Fruit fly (Drosophila melanogaster) whole organism, embryonic: Measurements from ENCODE around the gene CG42307.

Experiments used
- Abd-B ChIP-seq: fragments of 200-800 bp; sonication (Bioruptor generic); optimal IDR thresholded peaks from 2 replicates; lab custom pipeline; 2018; ENCODE audit warnings: missing biosample characterization, mild to moderate bottlenecking, missing genetic modification characterization, moderate library complexity
- Adf1 ChIP-seq: fragments of 200-800 bp; sonication (Bioruptor generic); IDR thresholded peaks from 2 replicates; pipeline ENCODE4 v1.3.6; 2022; ENCODE audit warnings: missing biosample characterization, missing genetic modification characterization
- Atf-2 ChIP-seq: fragments of 200-800 bp; sonication (Bioruptor generic); optimal IDR thresholded peaks from 2 replicates; lab custom pipeline; 2016; ENCODE audit warnings: missing biosample characterization, missing genetic modification characterization
- BEAF-32 ChIP-seq: fragments of 200-800 bp; sonication (Bioruptor generic); optimal IDR thresholded peaks from 3 replicates; lab custom pipeline; 2017; ENCODE audit warnings: missing biosample characterization, missing genetic modification characterization, mild to moderate bottlenecking, moderate library complexity, missing genetic modification reagents
- CG10565 ChIP-seq: fragments of 200-800 bp; sonication (Bioruptor generic); optimal IDR thresholded peaks from 3 replicates; lab custom pipeline; 2016; ENCODE audit warnings: missing biosample characterization, mild to moderate bottlenecking, missing genetic modification characterization
- CG10654 ChIP-seq: fragments of 200-800 bp; sonication (Bioruptor generic); optimal IDR thresholded peaks from 2 replicates; lab custom pipeline; 2016; ENCODE audit warnings: missing biosample characterization, missing genetic modification characterization
- CG10979 ChIP-seq: fragments of 200-800 bp; sonication (Bioruptor generic); optimal IDR thresholded peaks from 2 replicates; lab custom pipeline; 2018; ENCODE audit warnings: missing biosample characterization, mild to moderate bottlenecking, missing genetic modification characterization, moderate library complexity
- CG11085 ChIP-seq: fragments of 200-800 bp; sonication (Bioruptor generic); IDR thresholded peaks from 2 replicates; pipeline ENCODE4 v1.3.6; 2022; ENCODE audit warnings: missing biosample characterization, missing genetic modification characterization
- CG11247 ChIP-seq: fragments of 200-800 bp; sonication (Bioruptor generic); IDR thresholded peaks from 2 replicates; pipeline ENCODE4 v1.3.6; 2022; ENCODE audit warnings: missing biosample characterization, missing genetic modification characterization
- CG11696 ChIP-seq: fragments of 200-800 bp; sonication (Bioruptor generic); IDR thresholded peaks from 2 replicates; pipeline ENCODE4 v1.3.6; 2022; ENCODE audit warnings: missing biosample characterization, missing genetic modification characterization
- CG12104 ChIP-seq: fragments of 200-800 bp; sonication (Bioruptor generic); optimal IDR thresholded peaks from 3 replicates; lab custom pipeline; 2016; ENCODE audit warnings: missing biosample characterization, missing genetic modification characterization
- CG13894 ChIP-seq: fragments of 200-800 bp; sonication (Bioruptor generic); optimal IDR thresholded peaks from 3 replicates; lab custom pipeline; 2018; ENCODE audit warnings: missing biosample characterization, mild to moderate bottlenecking, missing genetic modification characterization, moderate library complexity
- CG15696 ChIP-seq: fragments of 200-800 bp; sonication (Bioruptor generic); optimal IDR thresholded peaks from 2 replicates; lab custom pipeline; 2019; ENCODE audit warnings: missing biosample characterization, mild to moderate bottlenecking, missing genetic modification characterization, moderate library complexity
- CG18599 ChIP-seq: fragments of 200-800 bp; sonication (Bioruptor generic); optimal IDR thresholded peaks from 3 replicates; lab custom pipeline; 2017; ENCODE audit warnings: missing biosample characterization, missing genetic modification characterization, mild to moderate bottlenecking, moderate library complexity, missing genetic modification reagents
- CG2129 ChIP-seq: fragments of 200-800 bp; sonication (Bioruptor generic); IDR thresholded peaks from 2 replicates; pipeline ENCODE4 v1.3.6; 2022; ENCODE audit warnings: missing biosample characterization, missing genetic modification characterization; ENCODE audit not compliant: partially characterized antibody
- CG31441 ChIP-seq: fragments of 200-800 bp; sonication (Bioruptor generic); IDR thresholded peaks from 2 replicates; pipeline ENCODE4 v1.3.6; 2022; ENCODE audit warnings: missing biosample characterization, missing genetic modification characterization
- CG32767 ChIP-seq: fragments of 200-800 bp; sonication (Bioruptor generic); IDR thresholded peaks from 2 replicates; pipeline ENCODE4 v1.3.6; 2022; ENCODE audit warnings: missing biosample characterization, missing genetic modification characterization
- CG3847 ChIP-seq: fragments of 200-800 bp; sonication (Bioruptor generic); IDR thresholded peaks from 2 replicates; pipeline ENCODE4 v1.3.6; 2022; ENCODE audit warnings: missing biosample characterization, missing genetic modification characterization
- CG9437 ChIP-seq: fragments of 200-800 bp; sonication (Bioruptor generic); optimal IDR thresholded peaks from 2 replicates; lab custom pipeline; 2018; ENCODE audit warnings: missing biosample characterization, mild to moderate bottlenecking, missing genetic modification characterization
- CG9727 ChIP-seq: fragments of 200-800 bp; sonication (Bioruptor generic); optimal IDR thresholded peaks from 3 replicates; lab custom pipeline; 2017; ENCODE audit warnings: missing biosample characterization, mild to moderate bottlenecking, missing genetic modification characterization
- CTCF ChIP-seq: fragments of 200-800 bp; sonication (Bioruptor generic); optimal IDR thresholded peaks from 2 replicates; lab custom pipeline; 2017; ENCODE audit warnings: missing biosample characterization, mild to moderate bottlenecking, missing genetic modification characterization, moderate library complexity
- Camta ChIP-seq: fragments of 200-800 bp; sonication (Bioruptor generic); optimal IDR thresholded peaks from 2 replicates; lab custom pipeline; 2016; ENCODE audit warnings: missing biosample characterization, missing genetic modification characterization
- CkIIα-i1 ChIP-seq: fragments of 200-800 bp; sonication (Bioruptor generic); IDR thresholded peaks from 2 replicates; pipeline ENCODE4 v1.3.6; 2022; ENCODE audit warnings: missing biosample characterization, missing genetic modification characterization
- CrebB ChIP-seq: fragments of 200-800 bp; sonication (Bioruptor generic); optimal IDR thresholded peaks from 3 replicates; lab custom pipeline; 2018; ENCODE audit warnings: missing biosample characterization, mild to moderate bottlenecking, missing genetic modification characterization
- Dek ChIP-seq: fragments of 200-800 bp; sonication (Bioruptor generic); optimal IDR thresholded peaks from 3 replicates; lab custom pipeline; 2019; ENCODE audit warnings: missing biosample characterization, mild to moderate bottlenecking, missing genetic modification characterization, moderate library complexity
- Fer3 ChIP-seq: fragments of 200-800 bp; sonication (Bioruptor generic); optimal IDR thresholded peaks from 2 replicates; lab custom pipeline; 2018; ENCODE audit warnings: missing biosample characterization, mild to moderate bottlenecking, missing genetic modification characterization, moderate library complexity
- Neu2 ChIP-seq: fragments of 200-800 bp; sonication (Bioruptor generic); optimal IDR thresholded peaks from 3 replicates; lab custom pipeline; 2016; ENCODE audit warnings: missing biosample characterization, missing genetic modification characterization, borderline replicate concordance
- Oaz ChIP-seq: fragments of 200-800 bp; sonication (Bioruptor generic); IDR thresholded peaks from 2 replicates; pipeline ENCODE4 v1.3.6; 2022; ENCODE audit warnings: missing biosample characterization, missing genetic modification characterization
- PHDP ChIP-seq: fragments of 200-800 bp; sonication (Bioruptor generic); optimal IDR thresholded peaks from 3 replicates; lab custom pipeline; 2018; ENCODE audit warnings: missing biosample characterization, mild to moderate bottlenecking, missing genetic modification characterization, moderate library complexity
- Ravus ChIP-seq: fragments of 200-800 bp; sonication (Bioruptor generic); IDR thresholded peaks from 2 replicates; pipeline ENCODE4 v1.3.6; 2022; ENCODE audit warnings: missing biosample characterization, missing genetic modification characterization
- Sin3A ChIP-seq: fragments of >200 bp; optimal IDR thresholded peaks from 2 replicates; lab custom pipeline; 2018
- ash1 ChIP-seq: fragments of 200-800 bp; sonication (Bioruptor generic); optimal IDR thresholded peaks from 2 replicates; lab custom pipeline; 2018; ENCODE audit warnings: missing biosample characterization, mild to moderate bottlenecking, missing genetic modification characterization
- cas ChIP-seq: fragments of 200-800 bp; sonication (Bioruptor generic); IDR thresholded peaks from 2 replicates; pipeline ENCODE4 v1.3.6; 2022; ENCODE audit warnings: missing biosample characterization, missing genetic modification characterization
- corto ChIP-seq: fragments of 200-800 bp; sonication (Bioruptor generic); optimal IDR thresholded peaks from 2 replicates; lab custom pipeline; 2016; ENCODE audit warnings: missing biosample characterization, mild to moderate bottlenecking, missing genetic modification characterization, moderate library complexity
- crp ChIP-seq, 2 experiments: fragments of 200-800 bp; sonication (Bioruptor generic); optimal IDR thresholded peaks; 2 replicates in 1 of 2; 3 replicates in 1 of 2; lab custom pipeline; 2017; ENCODE audit warnings: missing biosample characterization in 2 of 2, missing genetic modification characterization in 2 of 2, mild to moderate bottlenecking in 1 of 2, moderate library complexity in 1 of 2
- dmrt99B ChIP-seq: fragments of 200-800 bp; sonication (Bioruptor generic); optimal IDR thresholded peaks from 2 replicates; lab custom pipeline; 2018; ENCODE audit warnings: missing biosample characterization, mild to moderate bottlenecking, missing genetic modification characterization, moderate library complexity
- ftz-f1 ChIP-seq: fragments of 200-800 bp; sonication (Bioruptor generic); optimal IDR thresholded peaks from 2 replicates; lab custom pipeline; 2016; ENCODE audit warnings: missing biosample characterization, missing genetic modification characterization
- gce ChIP-seq: fragments of 200-800 bp; sonication (Bioruptor generic); IDR thresholded peaks from 3 replicates; pipeline ENCODE4 v1.3.6; 2022; ENCODE audit warnings: missing biosample characterization, missing genetic modification characterization
- ind ChIP-seq: fragments of 200-800 bp; sonication (Bioruptor generic); optimal IDR thresholded peaks from 3 replicates; lab custom pipeline; 2016; ENCODE audit warnings: missing biosample characterization, missing genetic modification characterization
- insv ChIP-seq, 2 experiments: fragments of 200-800 bp; sonication (Bioruptor generic); optimal IDR thresholded peaks; 3 replicates each; lab custom pipeline; 2016 to 2018; ENCODE audit warnings: missing biosample characterization in 2 of 2, missing genetic modification characterization in 2 of 2
- klu ChIP-seq: fragments of 200-800 bp; sonication (Bioruptor generic); IDR thresholded peaks from 2 replicates; pipeline ENCODE4 v1.3.6; 2022; ENCODE audit warnings: missing biosample characterization, missing genetic modification characterization
- lbe ChIP-seq: fragments of 200-800 bp; sonication (Bioruptor generic); optimal IDR thresholded peaks from 2 replicates; lab custom pipeline; 2016; ENCODE audit warnings: missing biosample characterization, mild to moderate bottlenecking, missing genetic modification characterization
- maf-S ChIP-seq: fragments of 200-800 bp; sonication (Bioruptor generic); optimal IDR thresholded peaks from 2 replicates; lab custom pipeline; 2016; ENCODE audit warnings: missing biosample characterization, missing genetic modification characterization
- oc ChIP-seq: fragments of 200-800 bp; sonication (Bioruptor generic); optimal IDR thresholded peaks from 2 replicates; lab custom pipeline; 2018; ENCODE audit warnings: missing biosample characterization, mild to moderate bottlenecking, missing genetic modification characterization, moderate library complexity
- onecut ChIP-seq: fragments of 200-800 bp; sonication (Bioruptor generic); IDR thresholded peaks from 2 replicates; pipeline ENCODE4 v1.3.6; 2022; ENCODE audit warnings: missing biosample characterization, missing genetic modification characterization
- pum ChIP-seq: fragments of 200-800 bp; sonication (Bioruptor generic); optimal IDR thresholded peaks from 2 replicates; lab custom pipeline; 2016; ENCODE audit warnings: missing biosample characterization, missing genetic modification characterization
- sd ChIP-seq: fragments of 200-800 bp; sonication (Bioruptor generic); optimal IDR thresholded peaks from 3 replicates; lab custom pipeline; 2018; ENCODE audit warnings: missing biosample characterization, mild to moderate bottlenecking, missing genetic modification characterization, moderate library complexity
- vvl ChIP-seq: fragments of 200-800 bp; sonication (Bioruptor generic); IDR thresholded peaks from 2 replicates; pipeline ENCODE4 v1.3.6; 2022; ENCODE audit warnings: missing biosample characterization, missing genetic modification characterization
- zen ChIP-seq: fragments of 200-800 bp; sonication (Bioruptor generic); optimal IDR thresholded peaks from 3 replicates; lab custom pipeline; 2018; ENCODE audit warnings: missing biosample characterization, mild to moderate bottlenecking, missing genetic modification characterization, moderate library complexity
- zfh1 ChIP-seq: fragments of 200-800 bp; sonication (Bioruptor generic); IDR thresholded peaks from 3 replicates; pipeline ENCODE4 v1.3.6; 2022; ENCODE audit warnings: missing biosample characterization, missing genetic modification characterization

The CG42307 gene

DNA sequence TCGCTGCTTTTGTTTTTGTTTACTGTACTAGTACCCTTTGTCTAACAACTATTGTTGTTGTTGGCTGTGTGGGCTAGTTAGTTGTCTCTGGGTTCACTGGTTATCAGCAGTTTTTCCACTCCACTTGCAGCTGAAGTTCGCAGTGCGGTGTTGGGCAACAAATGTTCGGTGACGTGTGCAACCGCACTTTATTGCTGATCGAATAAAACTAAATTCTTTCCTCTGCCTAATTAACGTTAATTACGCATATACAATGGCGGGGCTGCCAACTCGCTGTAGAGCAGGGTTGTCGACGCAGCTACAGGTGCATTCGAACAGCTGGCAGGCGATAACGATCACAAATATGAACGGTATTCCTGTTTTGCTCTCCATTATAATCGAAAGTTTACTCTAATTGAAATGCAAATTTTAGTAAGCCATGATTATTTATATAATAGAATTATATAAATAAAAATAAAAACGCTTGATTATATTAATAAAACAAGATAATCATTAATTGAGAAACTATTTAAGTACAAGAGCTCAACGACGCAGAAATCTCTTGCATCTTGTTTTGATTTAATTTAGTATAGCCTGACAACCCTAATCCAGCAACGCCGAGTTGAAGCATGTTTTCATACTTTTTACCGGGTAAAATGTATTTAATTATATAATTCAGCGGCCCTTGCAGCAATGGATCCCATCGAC is at the start of gene CG42307, which contains the start of the genes mrva and mus312 (continued):
- peak; percentile 90 for TF ChIP-seq CG10979 (tag; lab: Kevin White, UChicago)
- 0 out of 3 replicates have a peak, but pooled peaks have one; percentile 14 for TF ChIP-seq gce (GFP tag; lab: Robert Waterston, UW)
- TF ChIP-seq vvl (GFP tag; lab: Robert Waterston, UW): peak; percentile 92
- no peak for TF ChIP-seq sd (tag; lab: Kevin White, UChicago)
- peak; percentile 33 for TF ChIP-seq BEAF-32 (GFP tag; lab: Kevin White, UChicago)
- no peak for TF ChIP-seq dmrt99B (tag; lab: Kevin White, UChicago)
- peak; percentile 75 for TF ChIP-seq CG11247 (GFP tag; lab: Robert Waterston, UW)
- peak; percentile 50 for TF ChIP-seq Camta (GFP tag; lab: Kevin White, UChicago)
- TF ChIP-seq CG11696 (GFP tag; lab: Robert Waterston, UW): peak; percentile 52; the same call in 1 of the 2 replicates
- peak in 1 of 2 experiments; percentile 75 for TF ChIP-seq insv (GFP tag; optimal IDR thresholded peaks at IDR 0.05; lab: Kevin White, UChicago)
- peak; percentile 78 for TF ChIP-seq CG9727 (GFP tag; lab: Kevin White, UChicago)
- TF ChIP-seq cas: peak; percentile 49; the same call in 1 of the 2 replicates
- TF ChIP-seq CG31441 (GFP tag; lab: Robert Waterston, UW): no peak; the same call in 1 of the 2 replicates
- TF ChIP-seq klu (GFP tag; lab: Robert Waterston, UW): peak; percentile 56; the same call in 1 of the 2 replicates
- peak; percentile 85 for TF ChIP-seq zfh1 (GFP tag; lab: Robert Waterston, UW)
- TF ChIP-seq pum: peak; percentile 45
- no peak for TF ChIP-seq CG2129 (GFP tag; lab: Robert Waterston, UW)
- peak; percentile 91 for TF ChIP-seq Fer3
- peak; percentile 97 for TF ChIP-seq zen (tag; lab: Kevin White, UChicago)
- TF ChIP-seq CG15696 (tag; lab: Kevin White, UChicago): peak; percentile 89
- TF ChIP-seq Adf1 (GFP tag; lab: Robert Waterston, UW): peak; percentile 49
- peak; percentile 82 for TF ChIP-seq CG10654
- TF ChIP-seq ftz-f1 (GFP tag; lab: Kevin White, UChicago): no peak
- TF ChIP-seq PHDP (tag; lab: Kevin White, UChicago): peak; percentile 94
- TF ChIP-seq CrebB: peak; percentile 58
- peak; percentile 5 for TF ChIP-seq maf-S (GFP tag; lab: Kevin White, UChicago)
- TF ChIP-seq Atf-2 (GFP tag; lab: Kevin White, UChicago): peak; percentile 26
- TF ChIP-seq Dek (tag; lab: Kevin White, UChicago): peak; percentile 91
- TF ChIP-seq ash1 (GFP tag; lab: Kevin White, UChicago): no peak
- peak; percentile 86 for TF ChIP-seq CG12104
- TF ChIP-seq CG10565 (GFP tag; lab: Kevin White, UChicago): no peak
- TF ChIP-seq onecut (GFP tag; lab: Robert Waterston, UW): peak; percentile 48
- peak; percentile 84 for TF ChIP-seq oc (tag; lab: Kevin White, UChicago)
- TF ChIP-seq Oaz (GFP tag; lab: Robert Waterston, UW): peak; percentile 78
- peak; percentile 93 for TF ChIP-seq CG18599 (GFP tag; lab: Kevin White, UChicago)
- TF ChIP-seq CkIIα-i1 (GFP tag; lab: Robert Waterston, UW): no peak
- no peak for TF ChIP-seq Neu2
- TF ChIP-seq CTCF (GFP tag; lab: Kevin White, UChicago): peak; percentile 4
- peak; percentile 43 for TF ChIP-seq Sin3A
- peak; percentile 68 for TF ChIP-seq lbe
- peak; percentile 87 for TF ChIP-seq CG32767 (GFP tag; lab: Robert Waterston, UW)
- TF ChIP-seq Ravus (GFP tag; lab: Robert Waterston, UW): peak; percentile 38; the same call in 1 of the 2 replicates
- TF ChIP-seq ind (GFP tag; lab: Kevin White, UChicago): peak; percentile 86
- TF ChIP-seq CG13894: peak; percentile 94
- TF ChIP-seq CG3847: peak; percentile 93
- no peak for TF ChIP-seq corto
- peak; percentile 82 to 96 for TF ChIP-seq crp (GFP tag; optimal IDR thresholded peaks at IDR 0.05; lab: Kevin White, UChicago)
- peak; percentile 83 for TF ChIP-seq CG9437
- TF ChIP-seq CG11085 (GFP tag; lab: Robert Waterston, UW): peak; percentile 71
- TF ChIP-seq Abd-B: peak; percentile 90
